Fruit fly (Drosophila melanogaster): Measurements from ENCODE around the gene Acph-1.

DNA sequence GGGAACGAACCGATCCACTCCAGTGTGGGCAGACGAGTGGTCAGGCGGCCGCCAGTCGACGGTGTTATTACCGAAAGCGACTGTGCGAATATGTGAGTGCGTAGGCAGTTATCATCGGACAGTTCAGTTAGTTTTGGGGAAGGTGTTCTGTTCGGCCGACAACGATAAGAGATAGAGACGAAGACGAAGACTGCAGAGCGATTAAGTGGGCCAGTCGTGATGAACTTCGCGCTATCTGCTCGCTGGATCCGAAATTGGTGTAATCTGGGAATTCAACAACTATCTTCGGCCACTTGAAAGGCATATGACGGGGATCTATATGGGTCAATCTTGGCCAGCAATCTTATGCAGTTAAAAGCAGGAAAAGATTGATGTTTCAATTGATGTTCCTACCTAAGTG, 16.0 kb upstream of the Acph-1 start, which contains the start of gene CG7912:
- TF ChIP-seq tj (GFP tag; optimal IDR thresholded peaks at IDR 0.05) (no peak), CG7045 (GFP tag; optimal IDR thresholded peaks at IDR 0.05) (no peak), cic (GFP tag; optimal IDR thresholded peaks at IDR 0.05) (no peak), Crg-1 (GFP tag; optimal IDR thresholded peaks at IDR 0.05) (no peak), CG1620 (GFP tag; optimal IDR thresholded peaks at IDR 0.05) (no peak), bab1 (GFP tag; optimal IDR thresholded peaks at IDR 0.05) (no peak), ovo (GFP tag; optimal IDR thresholded peaks at IDR 0.05) (no peak), Hr96 (GFP tag; optimal IDR thresholded peaks at IDR 0.05) (no peak)

All from whole organism, adult.